Worm (Caenorhabditis elegans) whole organism, L4/young adult: Measurements from ENCODE around the gene cpg-19.

Experiments
- W03F9.2 ChIP-seq: fragments of 150-350 bp; optimal IDR thresholded peaks from 2 replicates; lab custom pipeline; 2014; ENCODE audit warnings: missing biosample characterization, missing genetic modification characterization
- dao-5 ChIP-seq: sonication (generic microtip); optimal IDR thresholded peaks from 2 replicates; lab custom pipeline; 2016; ENCODE audit warnings: missing genotype, missing genetic modification characterization, moderate library complexity, missing compliant biosample characterization
- him-1 ChIP-seq: sonication (generic microtip); optimal IDR thresholded peaks from 2 replicates; lab custom pipeline; 2016; ENCODE audit warnings: missing genotype, missing genetic modification reagents, missing genetic modification characterization, missing compliant biosample characterization

cpg-19 gene

ce11 chrX:16621467-16621866 is at the start of gene cpg-19:
cpg-19 (plus strand) TSS chrX:16621807.
- TF ChIP-seq W03F9.2 (no peak), him-1 (no peak), dao-5 (tag; lab: Kevin White, UChicago) (no peak)

ce11 chrX:16571877-16572276 is 49.7 kb upstream of the cpg-19 start:
- no peak for TF ChIP-seq dao-5 (tag; lab: Kevin White, UChicago)
- no peak for TF ChIP-seq W03F9.2
- no peak for TF ChIP-seq him-1

- TF ChIP-seq dao-5 (tag; lab: Kevin White, UChicago) (no peak), him-1 (no peak)
Measured at ce11 chrX:16574303-16574702, 47.3 kb upstream of the cpg-19 start.

ce11 chrX:16575262-16575661 is 46.3 kb upstream of the cpg-19 start:
- no peak for TF ChIP-seq him-1
- TF ChIP-seq dao-5 (tag; lab: Kevin White, UChicago), result no peak
- no peak for TF ChIP-seq W03F9.2

ce11 chrX:16579303-16579795 is 42.3 kb upstream of the cpg-19 start, which contains the start of gene ser-1:
ser-1 (plus strand) TSS chrX:16579745.
- no peak for TF ChIP-seq W03F9.2
- no peak for TF ChIP-seq him-1
- TF ChIP-seq dao-5 (tag; lab: Kevin White, UChicago), result no peak

ce11 chrX:16588102-16588501 is 33.5 kb upstream of the cpg-19 start:
- no peak for TF ChIP-seq him-1
- no peak for TF ChIP-seq dao-5 (tag; lab: Kevin White, UChicago)
- TF ChIP-seq W03F9.2, result no peak

- no peak for TF ChIP-seq W03F9.2
- no peak for TF ChIP-seq dao-5 (tag; lab: Kevin White, UChicago)
- TF ChIP-seq him-1, result no peak
Measured at ce11 chrX:16590230-16590629, 31.4 kb upstream of the cpg-19 start.

ce11 chrX:16590803-16591202 is 30.8 kb upstream of the cpg-19 start:
- TF ChIP-seq him-1 (peak; percentile 62), W03F9.2 (peak; percentile 19), dao-5 (tag; lab: Kevin White, UChicago) (peak; percentile 18)

ce11 chrX:16591533-16591932 is 30.1 kb upstream of the cpg-19 start:
- no peak for TF ChIP-seq him-1
- TF ChIP-seq W03F9.2, result no peak
- TF ChIP-seq dao-5 (tag; lab: Kevin White, UChicago), result no peak

ce11 chrX:16594931-16595330 is 26.7 kb upstream of the cpg-19 start, which contains the start of gene cdh-9:
cdh-9 (plus strand) TSS chrX:16595231.
- no peak for TF ChIP-seq him-1

ce11 chrX:16595522-16596282 is 25.9 kb upstream of the cpg-19 start:
- TF ChIP-seq him-1 (no peak), dao-5 (tag; lab: Kevin White, UChicago) (no peak), W03F9.2 (no peak)

ce11 chrX:16596972-16597371 is 24.6 kb upstream of the cpg-19 start:
- TF ChIP-seq him-1 (no peak), W03F9.2 (no peak), dao-5 (tag; lab: Kevin White, UChicago) (no peak)

- TF ChIP-seq W03F9.2 (no peak), him-1 (no peak), dao-5 (tag; lab: Kevin White, UChicago) (no peak)
Measured at ce11 chrX:16597791-16598190, 23.8 kb upstream of the cpg-19 start.

ce11 chrX:16602457-16602856 is 19.1 kb upstream of the cpg-19 start, which contains the start of gene F59C12.4:
F59C12.4 (minus strand) TSS chrX:16602622.
- no peak for TF ChIP-seq dao-5 (tag; lab: Kevin White, UChicago)
- TF ChIP-seq him-1, result no peak
- TF ChIP-seq W03F9.2, result no peak

- no peak for TF ChIP-seq dao-5 (tag; lab: Kevin White, UChicago)
- no peak for TF ChIP-seq him-1
- TF ChIP-seq W03F9.2, result no peak
Measured at ce11 chrX:16604096-16604495, 17.5 kb upstream of the cpg-19 start.

ce11 chrX:16604566-16604965 is 17.0 kb upstream of the cpg-19 start:
- TF ChIP-seq W03F9.2 (peak; percentile 43), him-1 (peak; percentile 43), dao-5 (tag; lab: Kevin White, UChicago) (no peak)
